Worm (Caenorhabditis elegans) whole organism, L2 larva: ENCODE data around the gene gpr-2.

ENCODE experiments used
- F13H6.1 ChIP-seq: sonication (generic microtip); optimal IDR thresholded peaks from 2 replicates; lab custom pipeline; 2016; ENCODE audit warnings: missing genetic modification characterization, missing compliant biosample characterization
- ZK546.5 ChIP-seq: sonication (generic microtip); optimal IDR thresholded peaks from 2 replicates; lab custom pipeline; 2017; ENCODE audit warnings: missing biosample characterization, missing genetic modification characterization
- ama-1 ChIP-seq: fragments of 150-350 bp; optimal IDR thresholded peaks from 2 replicates; lab custom pipeline; 2018; ENCODE audit warnings: inconsistent platforms
- blmp-1 ChIP-seq: sonication (generic microtip); optimal IDR thresholded peaks from 2 replicates; lab custom pipeline; 2017; ENCODE audit warnings: missing genetic modification characterization, mild to moderate bottlenecking, missing compliant biosample characterization, antibody characterized with exemption, moderate library complexity; ENCODE audit not compliant: insufficient read depth
- crh-2 ChIP-seq: sonication (generic microtip); optimal IDR thresholded peaks from 2 replicates; lab custom pipeline; 2017; ENCODE audit warnings: missing biosample characterization, missing genetic modification characterization
- egl-27 ChIP-seq: sonication (generic microtip); optimal IDR thresholded peaks from 3 replicates; lab custom pipeline; 2017; ENCODE audit warnings: missing biosample characterization, missing genetic modification reagents, missing genetic modification characterization
- gmeb-1 ChIP-seq: fragments of 150-350 bp; optimal IDR thresholded peaks from 2 replicates; lab custom pipeline; 2014; ENCODE audit warnings: missing biosample characterization, missing genetic modification characterization
- lin-11 ChIP-seq: fragments of 150-350 bp; sonication (generic microtip); optimal IDR thresholded peaks from 2 replicates; lab custom pipeline; 2014; ENCODE audit warnings: missing biosample characterization, missing genetic modification characterization, inconsistent platforms, mixed read lengths
- lin-13 ChIP-seq: fragments of 150-350 bp; optimal IDR thresholded peaks from 2 replicates; lab custom pipeline; 2014; ENCODE audit warnings: missing biosample characterization, missing genetic modification reagents, missing genetic modification characterization
- lsy-2 ChIP-seq, 2 experiments: fragments of 150-350 bp in 1 of 2; sonication (generic microtip) in 1 of 2; optimal IDR thresholded peaks; 2 replicates each; lab custom pipeline; 2014 to 2017; ENCODE audit warnings: missing biosample characterization in 2 of 2, missing genetic modification characterization in 2 of 2
- mab-5 ChIP-seq: fragments of 150-350 bp; optimal IDR thresholded peaks from 2 replicates; lab custom pipeline; 2014; ENCODE audit warnings: missing biosample characterization, missing genetic modification characterization
- mbf-1 ChIP-seq: sonication (generic microtip); optimal IDR thresholded peaks from 2 replicates; lab custom pipeline; 2017; ENCODE audit warnings: missing biosample characterization, missing genetic modification characterization
- mdl-1 ChIP-seq, 2 experiments: fragments of 150-350 bp in 1 of 2; sonication (generic microtip) in 1 of 2; optimal IDR thresholded peaks; 2 replicates each; lab custom pipeline; 2017; ENCODE audit warnings: missing biosample characterization in 2 of 2, missing genetic modification characterization in 2 of 2
- nhr-10 ChIP-seq: sonication (generic microtip); optimal IDR thresholded peaks from 2 replicates; lab custom pipeline; 2017; ENCODE audit warnings: missing biosample characterization, missing genetic modification characterization
- nhr-11 ChIP-seq: fragments of 150-350 bp; optimal IDR thresholded peaks from 2 replicates; lab custom pipeline; 2014; ENCODE audit warnings: missing biosample characterization, missing genetic modification characterization
- nhr-12 ChIP-seq: fragments of 150-350 bp; optimal IDR thresholded peaks from 2 replicates; lab custom pipeline; 2014; ENCODE audit warnings: missing biosample characterization, missing genetic modification characterization
- nhr-129 ChIP-seq: fragments of 150-350 bp; optimal IDR thresholded peaks from 2 replicates; lab custom pipeline; 2014; ENCODE audit warnings: missing biosample characterization, missing genetic modification characterization
- nhr-21 ChIP-seq: fragments of 150-350 bp; optimal IDR thresholded peaks from 2 replicates; lab custom pipeline; 2014; ENCODE audit warnings: missing biosample characterization, missing genetic modification characterization
- nhr-23 ChIP-seq: fragments of 150-350 bp; optimal IDR thresholded peaks from 2 replicates; lab custom pipeline; 2014; ENCODE audit warnings: missing biosample characterization, missing genetic modification reagents, missing genetic modification characterization
- nhr-237 ChIP-seq: fragments of 150-350 bp; optimal IDR thresholded peaks from 2 replicates; lab custom pipeline; 2014; ENCODE audit warnings: missing biosample characterization, missing genetic modification characterization
- nhr-6 ChIP-seq: fragments of 150-350 bp; optimal IDR thresholded peaks from 2 replicates; lab custom pipeline; 2014; ENCODE audit warnings: missing biosample characterization, missing genetic modification characterization
- nhr-77 ChIP-seq: fragments of 150-350 bp; optimal IDR thresholded peaks from 2 replicates; lab custom pipeline; 2014; ENCODE audit warnings: missing biosample characterization, missing genetic modification characterization
- sem-4 ChIP-seq: fragments of 150-350 bp; optimal IDR thresholded peaks from 2 replicates; lab custom pipeline; 2014; ENCODE audit warnings: missing biosample characterization, missing genetic modification reagents, missing genetic modification characterization
- sma-3 ChIP-seq: sonication (generic microtip); optimal IDR thresholded peaks from 2 replicates; lab custom pipeline; 2016; ENCODE audit warnings: missing genetic modification reagents, missing genetic modification characterization, missing compliant biosample characterization
- sma-9 ChIP-seq, 2 experiments: fragments of 150-350 bp in 1 of 2; sonication (generic microtip) in 1 of 2; optimal IDR thresholded peaks; 2 replicates each; lab custom pipeline; 2014 to 2016; ENCODE audit warnings: missing genetic modification characterization in 2 of 2, mild to moderate bottlenecking in 1 of 2, missing biosample characterization in 1 of 2, missing compliant biosample characterization in 1 of 2, missing genetic modification reagents in 1 of 2, moderate library complexity in 1 of 2
- snpc-4 ChIP-seq: fragments of 150-350 bp; optimal IDR thresholded peaks from 2 replicates; lab custom pipeline; 2014; ENCODE audit warnings: missing biosample characterization, missing genetic modification characterization
- unc-39 ChIP-seq: fragments of 150-350 bp; optimal IDR thresholded peaks from 2 replicates; lab custom pipeline; 2014; ENCODE audit warnings: missing biosample characterization, missing genetic modification characterization
- unc-55 ChIP-seq: fragments of 150-350 bp; sonication (generic microtip); optimal IDR thresholded peaks from 3 replicates; lab custom pipeline; 2014; ENCODE audit warnings: missing biosample characterization, missing genetic modification reagents, missing genetic modification characterization
- unc-62 ChIP-seq: fragments of 150-350 bp; optimal IDR thresholded peaks from 2 replicates; lab custom pipeline; 2014; ENCODE audit warnings: missing biosample characterization, missing genetic modification reagents, missing genetic modification characterization
- ztf-1 ChIP-seq: fragments of 200-800 bp; sonication (Bioruptor generic); conservative IDR thresholded peaks from 2 replicates; pipeline ENCODE4 v1.3.6; 2022; ENCODE audit warnings: missing genetic modification characterization, missing compliant biosample characterization
- ztf-11 ChIP-seq: sonication (generic microtip); optimal IDR thresholded peaks from 2 replicates; lab custom pipeline; 2017; ENCODE audit warnings: missing biosample characterization, missing genetic modification characterization

The gpr-2 gene

DNA sequence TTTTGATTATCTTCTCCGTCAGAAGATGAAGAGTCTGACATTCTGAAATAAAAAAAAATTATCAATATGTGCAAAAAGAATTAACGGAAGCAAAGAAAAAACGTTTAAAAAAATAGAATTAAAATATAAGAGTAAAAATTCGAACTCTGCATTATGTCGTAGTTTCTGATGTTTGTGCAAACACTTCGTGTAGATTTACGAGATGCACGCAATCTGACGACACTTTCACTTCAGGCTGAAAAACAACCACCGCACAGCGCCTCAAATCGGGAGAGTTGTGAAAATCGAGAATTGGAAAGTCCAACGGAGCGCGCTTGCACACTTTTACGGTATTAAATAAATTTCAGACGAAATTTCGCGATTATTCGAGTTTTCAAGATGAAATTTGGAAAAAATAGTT lies 13.6 kb upstream of the gpr-2 start, which contains the start of gene T26G10.1 (continued):
- TF ChIP-seq nhr-129 (tag; lab: Kevin White, UChicago) = peak; percentile 21

DNA sequence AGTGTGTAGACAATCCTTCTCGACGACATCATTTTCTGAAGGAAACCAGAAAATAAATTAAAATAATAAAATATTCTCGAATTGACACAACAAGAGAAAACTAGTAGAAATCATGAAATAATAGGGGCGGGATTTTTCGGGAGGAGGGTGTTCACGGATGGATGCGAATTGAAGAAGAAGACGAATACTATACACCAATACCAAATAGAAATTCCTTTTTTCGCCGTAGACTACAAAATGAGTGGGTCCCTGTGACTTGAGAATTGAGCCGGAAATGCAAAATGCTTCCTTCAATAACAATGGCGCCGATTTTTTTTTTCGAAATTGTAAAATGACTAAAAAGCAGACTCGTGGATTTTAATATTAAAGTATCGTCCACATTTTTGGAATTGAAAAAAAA lies 8.1 kb upstream of the gpr-2 start, which contains the start of gene nlp-48:
Gene nlp-48 (minus strand): TSS at position 101 of the 400 bp plus-strand sequence.
- TF ChIP-seq nhr-6 (tag; lab: Kevin White, UChicago) (no peak), egl-27 (tag; lab: Kevin White, UChicago) (no peak), F13H6.1 (tag; lab: Kevin White, UChicago) (no peak), sma-3 (no peak), snpc-4 (no peak), unc-62 (no peak), unc-55 (GFP tag; lab: Kevin White, UChicago) (no peak), blmp-1 (tag; lab: Kevin White, UChicago) (no peak), lin-13 (GFP tag; lab: Kevin White, UChicago) (no peak), nhr-23 (tag; lab: Kevin White, UChicago) (no peak), sem-4 (tag; lab: Kevin White, UChicago) (no peak), nhr-77 (tag; lab: Kevin White, UChicago) (no peak), nhr-10 (no peak), ama-1 (lab: Kevin White, UChicago) (no peak), nhr-11 (tag; lab: Kevin White, UChicago) (no peak), mab-5 (tag; lab: Kevin White, UChicago) (no peak), nhr-237 (no peak), ztf-1 (no peak)

DNA sequence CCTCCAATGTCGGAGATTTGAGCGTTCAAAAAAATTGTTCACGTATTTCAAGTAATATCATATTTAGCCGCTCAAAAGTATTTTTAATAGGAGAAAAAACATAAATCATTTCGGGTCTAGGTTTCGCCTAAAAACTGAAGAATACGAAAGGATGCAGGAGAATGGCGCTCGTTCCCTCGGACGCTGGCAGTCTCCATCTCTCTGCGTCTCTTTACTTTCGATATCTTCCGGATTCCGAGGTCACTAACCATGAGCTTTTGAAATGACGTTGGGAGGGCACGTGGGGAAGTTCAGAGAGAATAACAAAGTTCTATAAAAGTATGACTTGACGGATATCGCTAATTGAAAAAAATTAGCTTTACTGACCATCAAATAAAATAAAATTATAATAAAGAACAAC lies 2.0 kb downstream of the gpr-2 start:
- TF ChIP-seq ztf-11 (tag; lab: Kevin White, UChicago) = no peak
- TF ChIP-seq unc-55 (GFP tag; lab: Kevin White, UChicago) = peak; percentile 14
- no peak for TF ChIP-seq gmeb-1 (tag; lab: Kevin White, UChicago)
- TF ChIP-seq unc-62 = no peak
- no peak for TF ChIP-seq mab-5 (tag; lab: Kevin White, UChicago)
- peak; percentile 1 for TF ChIP-seq sma-9 (GFP tag; optimal IDR thresholded peaks at IDR 0.05; lab: Kevin White, UChicago)
- TF ChIP-seq sma-9 (tag; optimal IDR thresholded peaks at IDR 0.05; lab: Kevin White, UChicago) = no peak
- TF ChIP-seq mbf-1 = no peak
- peak; percentile 22 to 67 for TF ChIP-seq mdl-1 (tag; optimal IDR thresholded peaks at IDR 0.05; lab: Kevin White, UChicago)
- peak; percentile 12 for TF ChIP-seq crh-2 (tag; lab: Kevin White, UChicago)
- TF ChIP-seq nhr-129 (tag; lab: Kevin White, UChicago) = peak; percentile 38
- TF ChIP-seq ZK546.5 (tag; lab: Kevin White, UChicago) = no peak
- TF ChIP-seq lsy-2 (tag; optimal IDR thresholded peaks at IDR 0.05; lab: Kevin White, UChicago) = peak in 1 of 2 experiments; percentile 58

DNA sequence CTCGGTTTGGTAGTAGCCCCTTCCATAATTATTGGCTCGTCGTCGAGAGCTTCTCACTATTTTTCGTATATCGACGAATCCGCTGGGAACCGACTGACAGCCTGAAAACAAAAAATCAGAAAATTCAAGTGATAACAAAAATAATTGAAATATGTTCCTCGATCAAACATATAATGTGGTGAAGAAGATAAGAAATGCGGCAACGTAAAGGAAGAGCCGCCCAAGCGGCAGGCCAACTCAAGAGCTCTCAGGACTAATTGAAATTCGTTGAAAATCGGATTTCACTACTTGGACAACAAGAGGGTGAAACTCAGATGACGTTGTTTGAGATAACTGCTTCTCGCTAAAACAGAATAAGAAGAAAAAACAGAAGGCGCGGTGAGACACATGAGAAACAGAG lies 3.0 kb downstream of the gpr-2 start, which contains the start of gene slc-17.2:
Gene slc-17.2 (minus strand): TSS at position 101 of the 400 bp plus-strand sequence.
- TF ChIP-seq sma-9 (GFP tag; optimal IDR thresholded peaks at IDR 0.05; lab: Kevin White, UChicago) (no peak), sma-9 (tag; optimal IDR thresholded peaks at IDR 0.05; lab: Kevin White, UChicago) (no peak), unc-39 (tag; lab: Kevin White, UChicago) (no peak), mbf-1 (no peak), lin-11 (tag; lab: Kevin White, UChicago) (peak; percentile 5)

DNA sequence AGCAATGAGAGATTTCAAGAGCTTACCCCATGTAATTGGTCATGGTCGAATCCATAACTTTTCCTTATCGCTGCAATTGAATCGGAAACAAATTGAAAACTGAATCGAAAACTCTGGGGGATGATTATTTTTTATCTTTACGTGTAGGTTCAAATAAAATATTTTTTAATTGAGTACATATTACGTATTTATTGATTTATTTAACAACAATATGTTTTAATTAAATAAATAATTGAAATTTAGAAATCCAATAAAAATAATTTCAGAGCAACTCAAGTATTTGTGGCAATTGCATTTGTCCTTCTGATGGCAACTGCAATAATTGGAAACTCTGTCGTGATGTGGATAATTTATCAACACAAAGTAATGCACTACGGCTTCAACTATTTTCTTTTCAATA lies 7.4 kb downstream of the gpr-2 start, which contains the start of gene C38C10.3:
Gene C38C10.3 (minus strand): TSS at position 101 of the 400 bp plus-strand sequence.
- TF ChIP-seq unc-62 = no peak

DNA sequence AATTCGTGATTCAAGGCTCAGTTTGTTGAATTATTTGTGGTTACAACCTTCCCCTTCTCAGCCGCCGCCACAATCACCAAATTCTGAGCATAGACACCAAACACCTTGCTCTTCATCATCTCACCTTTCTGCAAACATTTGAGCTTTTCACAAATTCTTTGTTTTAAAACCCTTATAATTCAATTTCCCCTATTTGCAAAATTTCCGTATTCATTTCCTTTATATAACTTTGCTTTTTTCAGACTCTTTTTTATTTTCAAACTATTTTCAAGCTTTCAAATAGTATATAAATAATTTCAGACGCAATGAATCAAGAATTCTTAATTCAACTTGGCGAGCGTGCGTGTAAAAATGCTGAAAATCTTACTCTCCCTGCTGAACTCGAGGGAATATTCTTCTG lies 9.5 kb downstream of the gpr-2 start, which contains the start of gene tkr-1:
Gene tkr-1 (plus strand): TSS at position 301 of the 400 bp plus-strand sequence.
- no peak for TF ChIP-seq mab-5 (tag; lab: Kevin White, UChicago)

DNA sequence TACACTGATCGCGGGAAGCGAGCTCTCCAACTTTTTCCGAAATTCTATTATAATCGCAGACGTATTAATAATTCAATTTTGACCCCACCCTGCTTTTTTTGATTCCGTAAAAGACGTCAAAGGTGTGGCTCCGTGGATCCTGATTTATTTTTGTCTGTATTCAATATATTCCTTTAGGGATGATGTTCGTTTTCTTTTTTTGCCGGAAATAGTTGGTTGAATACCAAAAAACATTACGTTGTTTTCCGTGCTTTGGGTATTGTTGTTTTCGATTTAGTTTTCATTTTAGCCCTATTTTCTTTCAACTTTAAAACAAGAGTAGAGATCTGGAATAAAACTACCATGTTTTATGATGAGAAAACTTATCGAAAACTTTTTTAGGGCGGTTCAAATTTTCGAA lies 16.3 kb downstream of the gpr-2 start:
- no peak for TF ChIP-seq nhr-12 (tag; lab: Kevin White, UChicago)
- no peak for TF ChIP-seq nhr-21 (tag; lab: Kevin White, UChicago)
